Worm (Caenorhabditis elegans): ENCODE results near the gene srv-15.

Gene srv-15

ce11 chrIV:15880114-15880513 lies 26.3 kb upstream of the srv-15 start:
- no peak for TF ChIP-seq nhr-10 (tag; optimal IDR thresholded peaks at IDR 0.05)
- no peak for TF ChIP-seq unc-62 (GFP tag; optimal IDR thresholded peaks at IDR 0.05)
- no peak for TF ChIP-seq lsy-2 (tag; optimal IDR thresholded peaks at IDR 0.05)
- no peak for TF ChIP-seq nhr-77 (tag; optimal IDR thresholded peaks at IDR 0.05)

ce11 chrIV:15883922-15884321 lies 22.5 kb upstream of the srv-15 start, which contains the start of gene Y105C5B.3:
TSS of gene Y105C5B.3 (plus strand) at chrIV:15884222.
- TF ChIP-seq nhr-10 (tag; optimal IDR thresholded peaks at IDR 0.05) (no peak), sem-4 (tag; optimal IDR thresholded peaks at IDR 0.05) (no peak), F13H6.1 (tag; optimal IDR thresholded peaks at IDR 0.05) (no peak), lsy-2 (tag; optimal IDR thresholded peaks at IDR 0.05) (no peak), nhr-12 (tag; optimal IDR thresholded peaks at IDR 0.05) (no peak), skn-1 (tag; optimal IDR thresholded peaks at IDR 0.05) (no peak), nhr-129 (tag; optimal IDR thresholded peaks at IDR 0.05) (no peak), unc-55 (GFP tag; optimal IDR thresholded peaks at IDR 0.05) (no peak), ceh-82 (tag; optimal IDR thresholded peaks at IDR 0.05) (no peak), nhr-6 (tag; optimal IDR thresholded peaks at IDR 0.05) (no peak), ZK546.5 (tag; optimal IDR thresholded peaks at IDR 0.05) (no peak), gmeb-1 (tag; optimal IDR thresholded peaks at IDR 0.05) (no peak), mdl-1 (tag; optimal IDR thresholded peaks at IDR 0.05) (no peak), nhr-21 (tag; optimal IDR thresholded peaks at IDR 0.05) (no peak)

- no peak for TF ChIP-seq aly-2 (tag; optimal IDR thresholded peaks at IDR 0.05)
- TF ChIP-seq unc-55 (GFP tag; optimal IDR thresholded peaks at IDR 0.05), result no peak
- no peak for TF ChIP-seq Y55F3AM.14 (GFP tag; optimal IDR thresholded peaks at IDR 0.05)
- no peak for TF ChIP-seq snpc-4 (tag; optimal IDR thresholded peaks at IDR 0.05)
- no peak for TF ChIP-seq nhr-129 (tag; optimal IDR thresholded peaks at IDR 0.05)
- TF ChIP-seq nhr-77 (tag; optimal IDR thresholded peaks at IDR 0.05), result no peak
- TF ChIP-seq ztf-1 (GFP tag; conservative IDR thresholded peaks at IDR 0.05), result no peak
- TF ChIP-seq ceh-82 (tag; optimal IDR thresholded peaks at IDR 0.05), result no peak
- no peak for TF ChIP-seq nhr-23 (tag; optimal IDR thresholded peaks at IDR 0.05)
- no peak for TF ChIP-seq zag-1 (tag; optimal IDR thresholded peaks at IDR 0.05)
- TF ChIP-seq unc-39 (tag; optimal IDR thresholded peaks at IDR 0.05), result no peak
- no peak for TF ChIP-seq lin-13 (GFP tag; optimal IDR thresholded peaks at IDR 0.05)
- no peak for TF ChIP-seq dmd-4 (tag; optimal IDR thresholded peaks at IDR 0.05)
- no peak for TF ChIP-seq unc-62 (GFP tag; optimal IDR thresholded peaks at IDR 0.05)
- no peak for TF ChIP-seq ztf-11 (tag; optimal IDR thresholded peaks at IDR 0.05)
- TF ChIP-seq nhr-25 (tag; optimal IDR thresholded peaks at IDR 0.05), result no peak
Observed at ce11 chrIV:15894133-15894532, 12.2 kb upstream of the srv-15 start, which contains the start of gene srv-14. TSS of gene srv-14 (minus strand) at chrIV:15894233.

- no peak for TF ChIP-seq nhr-11 (tag; optimal IDR thresholded peaks at IDR 0.05)
- no peak for TF ChIP-seq elt-3 (tag; optimal IDR thresholded peaks at IDR 0.05)
- TF ChIP-seq nhr-25 (tag; optimal IDR thresholded peaks at IDR 0.05), result no peak
- TF ChIP-seq sma-9 (GFP tag; optimal IDR thresholded peaks at IDR 0.05), result no peak
- no peak for TF ChIP-seq sma-9 (tag; optimal IDR thresholded peaks at IDR 0.05)
- TF ChIP-seq C34F6.9 (tag; optimal IDR thresholded peaks at IDR 0.05), result no peak
- TF ChIP-seq mab-5 (tag; optimal IDR thresholded peaks at IDR 0.05), result no peak
- no peak for TF ChIP-seq ceh-82 (tag; optimal IDR thresholded peaks at IDR 0.05)
- TF ChIP-seq sem-4 (tag; optimal IDR thresholded peaks at IDR 0.05), result no peak
- no peak for TF ChIP-seq zag-1 (tag; optimal IDR thresholded peaks at IDR 0.05)
- TF ChIP-seq nhr-10 (tag; optimal IDR thresholded peaks at IDR 0.05), result no peak
- no peak for TF ChIP-seq F13H6.1 (tag; optimal IDR thresholded peaks at IDR 0.05)
- TF ChIP-seq R02D3.7 (tag; optimal IDR thresholded peaks at IDR 0.05), result no peak
- no peak for TF ChIP-seq alr-1 (tag; optimal IDR thresholded peaks at IDR 0.05)
- no peak for TF ChIP-seq aly-2 (tag; optimal IDR thresholded peaks at IDR 0.05)
- no peak for TF ChIP-seq nhr-6 (tag; optimal IDR thresholded peaks at IDR 0.05)
- no peak for TF ChIP-seq lin-13 (GFP tag; optimal IDR thresholded peaks at IDR 0.05)
- TF ChIP-seq unc-39 (tag; optimal IDR thresholded peaks at IDR 0.05), result no peak
- no peak for TF ChIP-seq ceh-16 (tag; optimal IDR thresholded peaks at IDR 0.05)
- no peak for TF ChIP-seq nhr-21 (tag; optimal IDR thresholded peaks at IDR 0.05)
- no peak for TF ChIP-seq blmp-1 (tag; optimal IDR thresholded peaks at IDR 0.05; ENCODE audit: insufficient read depth)
Observed at ce11 chrIV:15894819-15895218, 11.6 kb upstream of the srv-15 start.
